Worm (Caenorhabditis elegans) whole organism, L4 larva: Measurements from ENCODE around the gene him-10.

Experiments
- F37D6.2 ChIP-seq: sonication (generic microtip); optimal IDR thresholded peaks from 2 replicates; lab custom pipeline; 2016; ENCODE audit warnings: mild to moderate bottlenecking, missing genetic modification characterization, missing compliant biosample characterization
- R02D3.7 ChIP-seq: fragments of 150-350 bp; sonication (generic microtip); optimal IDR thresholded peaks from 3 replicates; lab custom pipeline; 2014; ENCODE audit warnings: missing biosample characterization, missing genetic modification characterization
- ceh-62 ChIP-seq: sonication (generic microtip); optimal IDR thresholded peaks from 2 replicates; lab custom pipeline; 2017; ENCODE audit warnings: missing biosample characterization, missing genetic modification characterization
- fos-1 ChIP-seq: fragments of 150-350 bp; optimal IDR thresholded peaks from 2 replicates; lab custom pipeline; 2014; ENCODE audit warnings: missing biosample characterization, missing genetic modification characterization
- lin-13 ChIP-seq: fragments of 150-350 bp; optimal IDR thresholded peaks from 2 replicates; lab custom pipeline; 2014; ENCODE audit warnings: missing biosample characterization, missing genetic modification reagents, missing genetic modification characterization
- nhr-11 ChIP-seq: fragments of 150-350 bp; optimal IDR thresholded peaks from 2 replicates; lab custom pipeline; 2014; ENCODE audit warnings: missing biosample characterization, missing genetic modification characterization
- nhr-6 ChIP-seq: fragments of 150-350 bp; optimal IDR thresholded peaks from 2 replicates; lab custom pipeline; 2014; ENCODE audit warnings: missing biosample characterization, missing genetic modification characterization
- nhr-76 ChIP-seq: fragments of 150-350 bp; optimal IDR thresholded peaks from 2 replicates; lab custom pipeline; 2014; ENCODE audit warnings: missing biosample characterization, missing genetic modification characterization
- snpc-4 ChIP-seq: fragments of 150-350 bp; optimal IDR thresholded peaks from 2 replicates; lab custom pipeline; 2014; ENCODE audit warnings: missing biosample characterization, missing genetic modification characterization
- spr-1 ChIP-seq: sonication (generic microtip); optimal IDR thresholded peaks from 2 replicates; lab custom pipeline; 2016; ENCODE audit warnings: mild to moderate bottlenecking, missing genetic modification characterization, missing compliant biosample characterization
- ztf-11 ChIP-seq: fragments of 150-350 bp; optimal IDR thresholded peaks from 2 replicates; lab custom pipeline; 2014; ENCODE audit warnings: missing biosample characterization, missing genetic modification characterization

DNA sequence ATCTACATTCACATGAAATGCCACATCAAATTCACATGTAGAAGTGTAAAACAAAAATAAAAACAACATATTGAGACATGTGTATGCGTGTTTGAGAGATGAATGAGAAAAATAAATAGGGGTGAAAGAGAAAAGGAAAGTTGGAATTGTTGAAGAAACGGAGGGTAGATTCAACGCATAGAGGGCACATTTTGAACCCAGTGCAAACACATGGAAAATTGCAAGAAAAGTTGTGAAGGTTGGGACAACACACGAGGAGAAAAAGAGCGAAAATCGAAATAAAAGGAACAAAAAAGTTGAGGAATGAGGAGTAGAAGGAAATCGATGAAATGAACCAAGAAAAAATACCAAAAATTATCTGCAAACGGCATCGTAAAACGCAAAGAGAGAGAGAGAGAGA lies 36.5 kb downstream of the him-10 start:
- no peak for TF ChIP-seq lin-13 (GFP tag; lab: Kevin White, UChicago)
- no peak for TF ChIP-seq snpc-4 (tag; lab: Kevin White, UChicago)
- TF ChIP-seq ceh-62 (tag; lab: Kevin White, UChicago) = no peak
- TF ChIP-seq spr-1 (tag; lab: Kevin White, UChicago) = no peak
- TF ChIP-seq fos-1 (tag; lab: Kevin White, UChicago) = no peak
- TF ChIP-seq nhr-11 (tag; lab: Kevin White, UChicago) = no peak
- TF ChIP-seq nhr-76 (tag; lab: Kevin White, UChicago) = no peak
- no peak for TF ChIP-seq ztf-11
- TF ChIP-seq R02D3.7 (tag; lab: Kevin White, UChicago) = no peak
- TF ChIP-seq F37D6.2 = no peak
- TF ChIP-seq nhr-6 (tag; lab: Kevin White, UChicago) = no peak
